Worm (Caenorhabditis elegans) whole organism, L3 larva: ENCODE results near the gene sod-5.
A peak's percentile ranks its signal among the peaks of the same experiment; 100 is the strongest.

Experiments
- R02D3.7 ChIP-seq: fragments of 150-350 bp; optimal IDR thresholded peaks from 2 replicates; lab custom pipeline; 2014; ENCODE audit warnings: missing biosample characterization, missing genetic modification characterization
- ZK546.5 ChIP-seq: sonication (generic microtip); optimal IDR thresholded peaks from 2 replicates; lab custom pipeline; 2017; ENCODE audit warnings: missing biosample characterization, missing genetic modification characterization
- aly-2 ChIP-seq: fragments of 150-350 bp; optimal IDR thresholded peaks from 2 replicates; lab custom pipeline; 2014; ENCODE audit warnings: missing biosample characterization, missing genetic modification characterization
- ama-1 ChIP-seq: fragments of 150-350 bp; optimal IDR thresholded peaks from 2 replicates; lab custom pipeline; 2018
- ceh-16 ChIP-seq: sonication (generic microtip); optimal IDR thresholded peaks from 2 replicates; lab custom pipeline; 2017; ENCODE audit warnings: missing biosample characterization, missing genetic modification characterization
- ceh-28 ChIP-seq: fragments of 150-350 bp; optimal IDR thresholded peaks from 2 replicates; lab custom pipeline; 2014; ENCODE audit warnings: missing biosample characterization, missing genetic modification reagents, missing genetic modification characterization
- ceh-82 ChIP-seq: fragments of 150-350 bp; optimal IDR thresholded peaks from 2 replicates; lab custom pipeline; 2014; ENCODE audit warnings: missing biosample characterization, missing genetic modification characterization
- daf-12 ChIP-seq: fragments of 150-350 bp; optimal IDR thresholded peaks from 2 replicates; lab custom pipeline; 2014; ENCODE audit warnings: missing biosample characterization, missing genetic modification reagents, missing genetic modification characterization
- egl-27 ChIP-seq: sonication (generic microtip); optimal IDR thresholded peaks from 4 replicates; lab custom pipeline; 2017; ENCODE audit warnings: missing biosample characterization, missing genetic modification reagents, missing genetic modification characterization
- egl-5 ChIP-seq: fragments of 150-350 bp; optimal IDR thresholded peaks from 2 replicates; lab custom pipeline; 2017; ENCODE audit warnings: missing biosample characterization, missing genetic modification reagents, missing genetic modification characterization, inconsistent platforms
- elt-1 ChIP-seq: fragments of 150-350 bp; optimal IDR thresholded peaks from 2 replicates; lab custom pipeline; 2014; ENCODE audit warnings: missing biosample characterization, missing genetic modification characterization
- elt-2 ChIP-seq: sonication (generic microtip); optimal IDR thresholded peaks from 2 replicates; lab custom pipeline; 2016; ENCODE audit warnings: missing genetic modification reagents, mild to moderate bottlenecking, missing genetic modification characterization, missing compliant biosample characterization
- elt-3 ChIP-seq, 3 experiments: fragments of 150-350 bp in 1 of 3; sonication (generic microtip) in 2 of 3; optimal IDR thresholded peaks; 2 replicates in 2 of 3; 4 replicates in 1 of 3; lab custom pipeline; 2014 to 2017; ENCODE audit warnings: missing biosample characterization in 3 of 3, missing genetic modification characterization in 3 of 3
- eor-1 ChIP-seq, 2 experiments: fragments of 150-350 bp; optimal IDR thresholded peaks; 2 replicates each; lab custom pipeline; 2014 to 2018; ENCODE audit warnings: missing biosample characterization in 2 of 2, missing genetic modification characterization in 2 of 2
- fkh-10 ChIP-seq: sonication (generic microtip); optimal IDR thresholded peaks from 2 replicates; lab custom pipeline; 2017; ENCODE audit warnings: missing biosample characterization, missing genetic modification reagents, missing genetic modification characterization
- fkh-2 ChIP-seq: fragments of 150-350 bp; optimal IDR thresholded peaks from 2 replicates; lab custom pipeline; 2014; ENCODE audit warnings: missing biosample characterization, missing genetic modification reagents, missing genetic modification characterization
- fos-1 ChIP-seq: fragments of 150-350 bp; optimal IDR thresholded peaks from 2 replicates; lab custom pipeline; 2014; ENCODE audit warnings: missing biosample characterization, missing genetic modification characterization
- hmg-11 ChIP-seq: sonication (generic microtip); optimal IDR thresholded peaks from 2 replicates; lab custom pipeline; 2016; ENCODE audit warnings: missing genetic modification characterization, missing compliant biosample characterization
- jun-1 ChIP-seq: fragments of 150-350 bp; optimal IDR thresholded peaks from 2 replicates; lab custom pipeline; 2014; ENCODE audit warnings: missing biosample characterization, missing genetic modification reagents, missing genetic modification characterization
- lin-15B ChIP-seq: fragments of 150-350 bp; optimal IDR thresholded peaks from 2 replicates; lab custom pipeline; 2014; ENCODE audit warnings: missing biosample characterization, missing genetic modification characterization
- lin-39 ChIP-seq: fragments of 150-350 bp; optimal IDR thresholded peaks from 2 replicates; lab custom pipeline; 2018; ENCODE audit warnings: missing biosample characterization, missing genetic modification reagents, missing genetic modification characterization
- lsy-12 ChIP-seq: sonication (generic microtip); optimal IDR thresholded peaks from 2 replicates; lab custom pipeline; 2016; ENCODE audit warnings: mild to moderate bottlenecking, missing genetic modification characterization, missing compliant biosample characterization
- mdl-1 ChIP-seq: fragments of 150-350 bp; optimal IDR thresholded peaks from 2 replicates; lab custom pipeline; 2014; ENCODE audit warnings: missing biosample characterization, missing genetic modification characterization
- mml-1 ChIP-seq: fragments of 150-350 bp; sonication (generic microtip); optimal IDR thresholded peaks from 3 replicates; lab custom pipeline; 2014; ENCODE audit warnings: missing biosample characterization, missing genetic modification characterization
- nfya-1 ChIP-seq: sonication (generic microtip); optimal IDR thresholded peaks from 2 replicates; lab custom pipeline; 2017; ENCODE audit warnings: missing genetic modification characterization, mild to moderate bottlenecking, missing compliant biosample characterization, antibody characterized with exemption, moderate library complexity; ENCODE audit not compliant: insufficient read depth
- nhr-11 ChIP-seq: fragments of 150-350 bp; optimal IDR thresholded peaks from 2 replicates; lab custom pipeline; 2014; ENCODE audit warnings: missing biosample characterization, missing genetic modification characterization
- nhr-12 ChIP-seq: fragments of 150-350 bp; optimal IDR thresholded peaks from 2 replicates; lab custom pipeline; 2014; ENCODE audit warnings: missing biosample characterization, missing genetic modification characterization
- nhr-23 ChIP-seq: fragments of 150-350 bp; optimal IDR thresholded peaks from 2 replicates; lab custom pipeline; 2014; ENCODE audit warnings: missing biosample characterization, missing genetic modification reagents, missing genetic modification characterization
- nhr-237 ChIP-seq: fragments of 150-350 bp; optimal IDR thresholded peaks from 2 replicates; lab custom pipeline; 2014; ENCODE audit warnings: missing biosample characterization, missing genetic modification characterization
- nhr-25 ChIP-seq: sonication (generic microtip); optimal IDR thresholded peaks from 2 replicates; lab custom pipeline; 2017; ENCODE audit warnings: missing biosample characterization, missing genetic modification characterization
- nhr-28 ChIP-seq: fragments of 150-350 bp; optimal IDR thresholded peaks from 2 replicates; lab custom pipeline; 2014; ENCODE audit warnings: missing biosample characterization, missing genetic modification characterization
- nhr-43 ChIP-seq: sonication (generic microtip); optimal IDR thresholded peaks from 2 replicates; lab custom pipeline; 2016; ENCODE audit warnings: mild to moderate bottlenecking, missing genetic modification characterization, missing compliant biosample characterization; ENCODE audit not compliant: poor library complexity, severe bottlenecking
- nhr-67 ChIP-seq: fragments of 150-350 bp; optimal IDR thresholded peaks from 2 replicates; lab custom pipeline; 2014; ENCODE audit warnings: missing biosample characterization, missing genetic modification characterization
- nhr-76 ChIP-seq: fragments of 150-350 bp; sonication (generic microtip); optimal IDR thresholded peaks from 5 replicates; lab custom pipeline; 2014; ENCODE audit warnings: missing biosample characterization, missing genetic modification characterization
- nhr-77 ChIP-seq: fragments of 150-350 bp; optimal IDR thresholded peaks from 2 replicates; lab custom pipeline; 2014; ENCODE audit warnings: missing biosample characterization, missing genetic modification characterization
- pha-4 ChIP-seq: fragments of 150-350 bp; optimal IDR thresholded peaks from 2 replicates; lab custom pipeline; 2014; ENCODE audit warnings: missing biosample characterization, missing genetic modification reagents, missing genetic modification characterization
- pqm-1 ChIP-seq: fragments of 150-350 bp; optimal IDR thresholded peaks from 2 replicates; lab custom pipeline; 2017; ENCODE audit warnings: missing biosample characterization, missing genetic modification characterization, inconsistent platforms
- sea-2 ChIP-seq: fragments of 150-350 bp; sonication (generic microtip); optimal IDR thresholded peaks from 4 replicates; lab custom pipeline; 2014; ENCODE audit warnings: missing biosample characterization, missing genetic modification reagents, missing genetic modification characterization
- skn-1 ChIP-seq: fragments of 150-350 bp; optimal IDR thresholded peaks from 2 replicates; lab custom pipeline; 2014; ENCODE audit warnings: missing biosample characterization, missing genetic modification characterization
- snpc-4 ChIP-seq: fragments of 150-350 bp; optimal IDR thresholded peaks from 2 replicates; lab custom pipeline; 2014; ENCODE audit warnings: missing biosample characterization, missing genetic modification characterization
- tbx-2 ChIP-seq: sonication (generic microtip); optimal IDR thresholded peaks from 2 replicates; lab custom pipeline; 2016; ENCODE audit warnings: mild to moderate bottlenecking, missing genetic modification characterization, missing compliant biosample characterization
- unc-39 ChIP-seq: sonication (generic microtip); optimal IDR thresholded peaks from 4 replicates; lab custom pipeline; 2017; ENCODE audit warnings: missing biosample characterization, missing genetic modification characterization
- unc-62 ChIP-seq: fragments of 150-350 bp; sonication (generic microtip); optimal IDR thresholded peaks from 4 replicates; lab custom pipeline; 2014; ENCODE audit warnings: missing biosample characterization, missing genetic modification reagents, missing genetic modification characterization
- zag-1 ChIP-seq: fragments of 150-350 bp; optimal IDR thresholded peaks from 2 replicates; lab custom pipeline; 2014; ENCODE audit warnings: missing biosample characterization, missing genetic modification characterization
- ztf-11 ChIP-seq: fragments of 150-350 bp; optimal IDR thresholded peaks from 2 replicates; lab custom pipeline; 2014; ENCODE audit warnings: missing biosample characterization, missing genetic modification characterization
- ztf-4 ChIP-seq: fragments of 150-350 bp; optimal IDR thresholded peaks from 2 replicates; lab custom pipeline; 2014; ENCODE audit warnings: missing biosample characterization, missing genetic modification characterization

The sod-5 gene

ce11 chrII:4372867-4373397, 44.5 kb upstream of the sod-5 start:
- TF ChIP-seq elt-3 (tag; optimal IDR thresholded peaks at IDR 0.05; lab: Kevin White, UChicago) = no peak
- no peak for TF ChIP-seq lsy-12 (tag; lab: Kevin White, UChicago)
- TF ChIP-seq aly-2 (tag; lab: Kevin White, UChicago) = no peak
- no peak for TF ChIP-seq nhr-11 (tag; lab: Kevin White, UChicago)
- TF ChIP-seq nhr-43 = no peak

DNA sequence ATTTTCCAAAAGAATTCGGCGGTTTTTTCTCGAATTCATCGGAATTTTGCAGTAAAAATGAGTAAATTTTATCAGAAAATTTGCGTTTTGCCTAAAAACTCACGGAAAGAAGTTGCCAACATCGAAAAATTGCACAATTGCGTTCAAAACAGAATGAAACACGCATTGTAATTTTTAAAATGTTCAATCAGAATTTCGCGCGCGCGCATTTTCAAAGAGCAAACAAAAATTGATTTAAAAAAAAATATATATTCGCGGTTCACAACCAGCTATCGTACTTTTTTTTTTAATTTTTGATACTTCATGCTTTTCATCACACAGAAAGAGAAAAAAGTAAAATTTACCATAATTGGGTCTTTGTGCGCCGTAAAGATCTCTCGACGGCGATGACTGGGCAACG, 42.5 kb upstream of the sod-5 start:
- TF ChIP-seq nhr-25 (tag; lab: Kevin White, UChicago) = no peak
- no peak for TF ChIP-seq elt-1 (tag; lab: Kevin White, UChicago)
- TF ChIP-seq mml-1 = no peak
- TF ChIP-seq nhr-23 (tag; lab: Kevin White, UChicago) = no peak
- no peak for TF ChIP-seq mdl-1
- TF ChIP-seq lin-15B (tag; lab: Kevin White, UChicago) = no peak
- no peak for TF ChIP-seq skn-1 (tag; lab: Kevin White, UChicago)
- TF ChIP-seq tbx-2 (tag; lab: Kevin White, UChicago) = no peak
- no peak for TF ChIP-seq nhr-11 (tag; lab: Kevin White, UChicago)
- TF ChIP-seq ztf-4 (tag; lab: Kevin White, UChicago) = no peak
- no peak for TF ChIP-seq unc-62 (GFP tag; lab: Kevin White, UChicago)

ce11 chrII:4376295-4377172, 40.9 kb upstream of the sod-5 start, which contains the start of gene ntl-2:
ntl-2 (minus strand) TSS chrII:4376465.
- TF ChIP-seq nhr-237 (tag; lab: Kevin White, UChicago) (no peak), ama-1 (lab: Kevin White, UChicago) (peak; percentile 79), nhr-12 (no peak), nhr-23 (tag; lab: Kevin White, UChicago) (peak; percentile 94), ceh-28 (tag; lab: Kevin White, UChicago) (peak; percentile 94), fkh-2 (no peak), unc-62 (GFP tag; lab: Kevin White, UChicago) (peak; percentile 66), ceh-82 (tag; lab: Kevin White, UChicago) (peak; percentile 91), zag-1 (tag; lab: Kevin White, UChicago) (peak; percentile 64), elt-3 (tag; optimal IDR thresholded peaks at IDR 0.05; lab: Kevin White, UChicago) (peak in 1 of 3 experiments; percentile 23), nhr-77 (tag; lab: Kevin White, UChicago) (peak; percentile 58), nhr-25 (tag; lab: Kevin White, UChicago) (peak; percentile 97), ztf-11 (tag; lab: Kevin White, UChicago) (no peak), lin-39 (tag; lab: Kevin White, UChicago) (peak; percentile 79), ZK546.5 (tag; lab: Kevin White, UChicago) (peak; percentile 97), lsy-12 (tag; lab: Kevin White, UChicago) (peak; percentile 96), daf-12 (peak; percentile 29), egl-27 (tag; lab: Kevin White, UChicago) (peak; percentile 80), mml-1 (no peak), pqm-1 (tag; lab: Kevin White, UChicago) (peak; percentile 85), snpc-4 (peak; percentile 88), nfya-1 (tag; lab: Kevin White, UChicago) (peak; percentile 99), fkh-10 (GFP tag; lab: Kevin White, UChicago) (peak; percentile 67), elt-2 (tag; lab: Kevin White, UChicago) (peak; percentile 98), nhr-11 (tag; lab: Kevin White, UChicago) (peak; percentile 61), hmg-11 (peak; percentile 95), ztf-4 (tag; lab: Kevin White, UChicago) (peak; percentile 58), unc-39 (tag; lab: Kevin White, UChicago) (no peak), ceh-16 (tag; lab: Kevin White, UChicago) (no peak), tbx-2 (tag; lab: Kevin White, UChicago) (peak; percentile 78), aly-2 (tag; lab: Kevin White, UChicago) (no peak), nhr-28 (tag; lab: Kevin White, UChicago) (no peak), nhr-76 (tag; lab: Kevin White, UChicago) (peak; percentile 44), fos-1 (tag; lab: Kevin White, UChicago) (peak; percentile 64), lin-15B (tag; lab: Kevin White, UChicago) (peak; percentile 98), egl-5 (tag; lab: Kevin White, UChicago) (peak; percentile 79), pha-4 (tag; lab: Kevin White, UChicago) (peak; percentile 97), mdl-1 (peak; percentile 87), eor-1 (tag; optimal IDR thresholded peaks at IDR 0.05; lab: Kevin White, UChicago) (no peak), R02D3.7 (tag; lab: Kevin White, UChicago) (peak; percentile 83), sea-2 (GFP tag; lab: Kevin White, UChicago) (no peak), jun-1 (tag; lab: Kevin White, UChicago) (peak; percentile 94), nhr-67 (tag; lab: Kevin White, UChicago) (no peak)
